Worm (Caenorhabditis elegans): ENCODE data around the gene clpr-2.

The clpr-2 gene

DNA sequence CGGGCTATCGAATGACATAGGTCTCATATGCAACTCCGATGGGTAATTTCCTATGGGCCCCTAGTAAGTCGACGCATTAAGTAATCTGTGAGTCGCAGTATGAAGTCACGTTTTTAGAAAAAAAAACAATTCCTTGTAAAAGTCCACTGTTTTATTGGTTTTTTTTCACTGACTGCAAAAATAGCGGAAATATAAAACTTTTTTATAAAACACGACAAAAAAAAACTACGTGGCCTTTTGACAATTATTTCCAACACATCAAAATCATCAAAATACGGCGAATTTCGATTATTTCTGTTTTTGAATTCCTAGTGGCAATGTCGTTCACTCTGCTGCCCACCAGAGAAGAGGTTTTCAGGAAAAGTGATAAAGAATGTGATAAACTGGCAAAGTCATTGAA lies at the start of gene clpr-2:
Gene clpr-2, plus strand, starts transcription at position 301 of the 400 bp plus-strand sequence.
- TF ChIP-seq unc-62 (GFP tag; optimal IDR thresholded peaks at IDR 0.05), result no peak

- no peak for TF ChIP-seq unc-62 (GFP tag; optimal IDR thresholded peaks at IDR 0.05)
Measured at ce11 chrII:1214627-1215026, 44.1 kb upstream of the clpr-2 start.

DNA sequence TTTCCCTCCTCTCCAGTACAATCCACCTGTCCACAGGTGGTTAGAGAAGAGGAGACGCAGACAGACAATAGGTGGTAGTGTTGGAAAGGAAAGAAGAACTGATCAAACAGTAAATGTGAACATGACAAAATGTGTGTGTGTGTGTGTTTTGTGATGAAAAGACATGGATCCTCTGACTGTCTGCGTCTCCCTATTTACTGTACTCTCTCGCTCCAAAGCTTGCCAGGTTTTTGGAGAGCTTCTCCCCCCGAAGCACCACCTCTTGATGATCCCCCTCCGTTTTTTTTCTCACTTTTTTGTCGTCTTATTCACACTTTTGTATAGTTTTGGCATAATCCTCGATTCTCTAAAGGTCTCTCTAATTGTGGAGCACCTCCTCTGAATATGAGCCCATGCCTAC lies 41.5 kb upstream of the clpr-2 start:
- TF ChIP-seq unc-62 (GFP tag; optimal IDR thresholded peaks at IDR 0.05), result no peak

ce11 chrII:1228943-1229342 lies 29.8 kb upstream of the clpr-2 start:
- TF ChIP-seq unc-62 (GFP tag; optimal IDR thresholded peaks at IDR 0.05), result no peak

DNA sequence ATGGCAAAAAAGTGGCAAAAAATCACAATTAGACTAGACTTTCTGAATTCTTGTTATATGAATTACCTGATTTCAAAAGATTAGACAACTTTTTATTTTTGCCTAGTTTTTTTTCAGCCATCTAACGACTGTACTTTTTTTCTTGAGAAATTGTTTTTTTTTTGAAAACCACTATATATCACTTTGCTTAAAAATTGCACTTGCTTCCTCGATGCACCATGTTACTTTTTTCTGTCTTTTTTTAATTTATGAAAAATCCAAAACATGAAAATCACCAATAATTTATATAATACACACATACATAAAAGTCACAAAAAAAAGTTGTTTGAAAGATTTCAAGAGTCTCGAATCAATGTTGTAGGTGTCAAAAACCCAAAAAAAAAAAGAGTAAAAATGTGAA lies 25.8 kb upstream of the clpr-2 start:
- no peak for TF ChIP-seq unc-62 (GFP tag; optimal IDR thresholded peaks at IDR 0.05)

- no peak for TF ChIP-seq unc-62 (GFP tag; optimal IDR thresholded peaks at IDR 0.05)
Measured at ce11 chrII:1234971-1235370, 23.8 kb upstream of the clpr-2 start.

DNA sequence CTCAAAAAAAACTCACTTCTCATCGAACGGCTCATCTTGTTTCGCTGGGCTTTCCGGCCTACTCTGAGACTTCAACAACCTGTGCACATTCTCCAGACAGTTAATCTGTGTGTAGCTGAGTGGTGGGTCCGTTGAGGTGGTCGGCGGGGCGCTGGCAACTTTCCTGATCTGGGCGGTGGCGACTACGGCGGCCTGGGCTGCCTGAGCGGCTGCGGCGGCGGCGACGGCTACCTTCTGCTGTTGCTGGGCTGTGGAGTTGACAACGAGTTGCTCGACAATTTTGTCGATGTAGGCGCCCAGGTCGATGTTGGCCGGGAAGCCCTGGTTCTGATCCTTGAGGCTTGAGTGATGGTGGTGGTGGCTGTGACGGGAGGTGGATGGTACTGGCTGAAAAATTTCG lies 22.7 kb upstream of the clpr-2 start:
- no peak for TF ChIP-seq unc-62 (GFP tag; optimal IDR thresholded peaks at IDR 0.05)

- no peak for TF ChIP-seq unc-62 (GFP tag; optimal IDR thresholded peaks at IDR 0.05)
Measured at ce11 chrII:1236479-1236878, 22.3 kb upstream of the clpr-2 start.

ce11 chrII:1237845-1238244 lies 20.9 kb upstream of the clpr-2 start:
- no peak for TF ChIP-seq unc-62 (GFP tag; optimal IDR thresholded peaks at IDR 0.05)

ce11 chrII:1239433-1240020 lies 19.2 kb upstream of the clpr-2 start:
- no peak for TF ChIP-seq unc-62 (GFP tag; optimal IDR thresholded peaks at IDR 0.05)

DNA sequence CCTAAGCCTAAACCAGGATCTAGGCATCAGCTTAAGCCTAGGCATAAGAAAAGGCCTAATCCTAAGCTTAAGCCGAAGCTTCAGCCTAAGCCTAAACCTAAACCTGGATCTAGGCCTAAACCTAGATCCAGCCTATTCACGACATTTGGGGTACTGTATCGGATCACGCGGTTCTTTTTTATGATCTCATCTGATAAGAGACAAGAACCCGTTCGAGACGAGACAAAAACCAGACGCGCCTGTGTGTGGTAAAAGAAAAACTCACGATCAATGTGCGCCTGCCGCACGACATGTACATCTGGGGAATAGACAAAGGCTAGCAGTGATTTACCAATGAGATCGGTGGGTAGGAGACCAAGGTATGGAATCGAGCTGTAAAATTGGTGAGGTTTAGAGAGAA lies 18.3 kb upstream of the clpr-2 start:
- TF ChIP-seq unc-62 (GFP tag; optimal IDR thresholded peaks at IDR 0.05), result no peak

ce11 chrII:1241176-1241730 lies 17.5 kb upstream of the clpr-2 start:
- TF ChIP-seq unc-62 (GFP tag; optimal IDR thresholded peaks at IDR 0.05), result no peak

DNA sequence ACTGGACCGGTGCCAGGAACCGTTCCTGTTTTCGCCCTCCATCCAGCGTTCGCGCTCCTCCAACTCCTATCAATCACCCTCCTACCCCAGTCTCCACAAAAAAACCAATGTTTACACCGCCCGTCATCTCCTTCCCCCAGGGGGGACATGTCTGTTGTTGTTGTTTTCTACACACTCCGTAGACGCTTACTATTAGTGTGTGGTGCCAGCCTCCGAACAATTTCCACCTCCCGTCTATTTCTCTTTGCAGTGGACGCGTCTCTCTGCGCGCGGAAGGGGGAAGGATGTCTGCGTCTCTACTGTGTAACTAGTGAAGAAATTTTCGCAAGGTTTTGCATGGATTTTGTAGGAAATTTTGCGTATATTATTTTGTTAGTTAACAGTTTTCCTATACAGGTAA lies 16.3 kb upstream of the clpr-2 start:
- no peak for TF ChIP-seq unc-62 (GFP tag; optimal IDR thresholded peaks at IDR 0.05)

DNA sequence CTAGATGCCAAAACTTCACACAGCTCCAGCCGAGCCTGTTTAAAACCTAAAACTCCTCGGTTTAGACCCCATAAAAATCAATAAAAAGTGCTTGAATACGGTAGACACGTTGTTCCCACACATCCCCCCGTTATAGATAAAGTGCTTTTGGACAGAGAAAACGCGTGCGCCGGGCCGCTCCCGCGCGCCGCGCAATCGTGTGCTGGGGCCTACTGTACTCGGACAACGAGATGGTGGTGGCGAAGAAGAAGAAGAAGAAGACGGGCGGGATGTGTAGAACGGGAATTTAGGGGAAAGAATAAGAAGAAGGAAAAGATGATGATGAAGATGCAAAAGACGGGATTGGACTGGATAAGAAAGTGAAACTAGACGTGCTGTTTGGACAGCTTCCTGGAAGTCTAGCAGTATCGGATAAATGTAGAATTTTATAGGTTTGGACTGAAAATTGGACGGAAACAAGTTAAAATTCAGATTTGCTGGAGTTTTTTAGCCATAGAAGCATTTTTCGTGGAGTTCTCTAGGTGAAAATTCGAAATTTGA lies 14.2 kb upstream of the clpr-2 start:
- no peak for TF ChIP-seq unc-62 (GFP tag; optimal IDR thresholded peaks at IDR 0.05)

DNA sequence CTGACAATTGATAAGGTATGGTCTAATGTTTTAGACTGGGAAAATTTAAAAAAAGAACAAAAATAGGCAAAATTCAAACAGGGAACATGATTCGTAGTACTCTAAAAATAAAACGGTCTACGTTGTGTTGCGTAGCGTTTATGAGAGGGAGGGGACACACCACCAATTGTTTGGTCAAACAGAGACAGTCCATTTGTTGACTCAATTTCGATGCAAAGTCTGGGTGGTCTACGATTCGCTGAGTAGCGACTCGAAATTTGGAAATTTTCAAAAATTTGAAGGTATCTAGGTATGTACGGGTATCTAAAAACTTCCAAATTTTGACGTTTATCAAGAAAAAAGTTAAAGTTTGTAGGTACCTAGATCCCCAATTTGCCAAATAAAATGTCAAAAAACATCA lies 13.0 kb upstream of the clpr-2 start:
- no peak for TF ChIP-seq unc-62 (GFP tag; optimal IDR thresholded peaks at IDR 0.05)

- no peak for TF ChIP-seq unc-62 (GFP tag; optimal IDR thresholded peaks at IDR 0.05)
Measured at ce11 chrII:1246855-1247259, 11.9 kb upstream of the clpr-2 start.

ce11 chrII:1252259-1252658 lies 6.5 kb upstream of the clpr-2 start, which contains the start of gene lin-42:
Gene lin-42 (minus strand): TSS chrII:1252359.
- TF ChIP-seq unc-62 (GFP tag; optimal IDR thresholded peaks at IDR 0.05), result no peak

DNA sequence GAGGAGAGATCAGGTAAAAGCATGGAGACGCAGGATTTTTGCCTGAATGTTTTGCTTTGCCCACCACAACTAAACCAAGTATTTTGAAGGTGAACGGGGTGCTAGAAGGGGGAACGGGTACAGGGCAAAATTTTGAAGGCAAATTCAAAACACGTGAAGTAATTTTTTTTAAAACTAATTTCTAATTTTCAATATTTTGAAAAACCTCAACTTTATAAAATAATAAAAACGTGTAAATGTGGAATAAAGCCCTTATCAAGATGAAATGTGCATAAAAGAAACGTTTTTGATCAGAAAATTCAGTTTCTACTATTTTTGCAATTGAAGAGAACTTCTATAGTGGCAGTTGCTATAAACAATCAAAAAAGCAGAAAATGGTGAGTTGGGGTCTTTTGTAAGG lies 3.1 kb upstream of the clpr-2 start, which contains the start of gene clec-119:
Gene clec-119, plus strand, starts transcription at position 301 of the 400 bp plus-strand sequence.
- TF ChIP-seq unc-62 (GFP tag; optimal IDR thresholded peaks at IDR 0.05), result no peak
